Worm (Caenorhabditis elegans): ENCODE measurements around the gene maa-1.

DNA sequence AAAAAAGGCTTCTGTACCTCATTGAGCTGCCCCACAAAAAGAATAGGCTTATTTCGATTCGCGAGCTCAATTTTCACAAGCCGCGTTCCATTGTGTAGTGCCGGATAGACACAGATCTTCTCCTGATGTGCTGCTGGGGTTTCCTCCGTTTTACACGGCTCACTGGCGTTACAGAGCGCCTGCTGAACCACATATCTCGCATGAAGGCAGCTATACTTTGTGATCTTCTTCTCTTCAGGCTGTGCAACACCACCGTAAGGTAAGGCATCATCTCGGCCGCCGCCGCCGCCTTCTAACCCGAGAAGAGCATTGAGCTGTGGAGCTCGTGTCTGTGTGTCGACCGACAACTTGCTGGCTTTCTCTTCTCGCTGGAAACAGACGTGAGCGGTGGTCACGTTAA lies 31.2 kb upstream of the maa-1 start:
- TF ChIP-seq ceh-6 (GFP tag; optimal IDR thresholded peaks at IDR 0.05) (no peak), sox-2 (GFP tag; IDR thresholded peaks at IDR 0.05) (no peak), pqm-1 (tag; optimal IDR thresholded peaks at IDR 0.05) (no peak), ttx-3 (tag; optimal IDR thresholded peaks at IDR 0.05) (no peak), nfya-1 (tag; optimal IDR thresholded peaks at IDR 0.05) (no peak), rnt-1 (tag; optimal IDR thresholded peaks at IDR 0.05) (no peak), dmd-4 (tag; optimal IDR thresholded peaks at IDR 0.05; ENCODE audit: borderline replicate concordance) (no peak)

All from whole organism, late embryonic.